Fruit fly (Drosophila melanogaster): ENCODE measurements around the gene mre11.
A peak's percentile ranks its signal among the peaks of the same experiment; 100 is the strongest.

Gene mre11

dm6 chr2L:11269632-11269965, 12.3 kb upstream of the mre11 start, which contains the start of gene cana (continued):
- TF ChIP-seq Bgb (GFP tag; IDR thresholded peaks at IDR 0.05; ENCODE audit: partially characterized antibody), result peak; percentile 40
- no peak for TF ChIP-seq toy (GFP tag; IDR thresholded peaks at IDR 0.05)
- TF ChIP-seq Ets65A (GFP tag), result no peak
- TF ChIP-seq CG4328 (GFP tag; optimal IDR thresholded peaks at IDR 0.05), result no peak
- TF ChIP-seq knrl (GFP tag; IDR thresholded peaks at IDR 0.05; ENCODE audit: partially characterized antibody), result peak; percentile 32; the same call in 1 of the 3 replicates
- TF ChIP-seq D19B (GFP tag; optimal IDR thresholded peaks at IDR 0.05), result no peak
- no peak for TF ChIP-seq CG43689 (GFP tag; IDR thresholded peaks at IDR 0.05)
- TF ChIP-seq Spps (tag; optimal IDR thresholded peaks at IDR 0.05), result no peak
- TF ChIP-seq CG10565 (GFP tag; optimal IDR thresholded peaks at IDR 0.05), result no peak

- TF ChIP-seq sqz (GFP tag; optimal IDR thresholded peaks at IDR 0.05) (no peak), ap (GFP tag; IDR thresholded peaks at IDR 0.05) (no peak), CG7271 (tag; optimal IDR thresholded peaks at IDR 0.05) (no peak), CG2129 (GFP tag; IDR thresholded peaks at IDR 0.05; ENCODE audit: partially characterized antibody) (no peak), sima (GFP tag; optimal IDR thresholded peaks at IDR 0.05) (no peak), Eip74EF (GFP tag; optimal IDR thresholded peaks at IDR 0.05) (peak in 1 of 2 experiments; percentile 52), CG8388 (GFP tag; optimal IDR thresholded peaks at IDR 0.05) (no peak), dan (GFP tag; IDR thresholded peaks at IDR 0.05) (no peak), Ptx1 (GFP tag; IDR thresholded peaks at IDR 0.05) (no peak), CG13296 (GFP tag; optimal IDR thresholded peaks at IDR 0.05) (peak; percentile 26), Atf6 (GFP tag; IDR thresholded peaks at IDR 0.05) (peak; percentile 13; the same call in 1 of the 2 replicates), HmgD (GFP tag; optimal IDR thresholded peaks at IDR 0.05) (no peak), CG11456 (GFP tag; IDR thresholded peaks at IDR 0.05) (no peak), nmo (GFP tag; optimal IDR thresholded peaks at IDR 0.05) (no peak), amos (GFP tag; IDR thresholded peaks at IDR 0.05; ENCODE audit: partially characterized antibody) (peak; percentile 24; the same call in 1 of the 2 replicates), mld (GFP tag; IDR thresholded peaks at IDR 0.05; ENCODE audit: partially characterized antibody) (0 out of 3 replicates have a peak, but pooled peaks have one; percentile 29), CG10147 (GFP tag; optimal IDR thresholded peaks at IDR 0.05) (no peak), pnt (GFP tag; optimal IDR thresholded peaks at IDR 0.05) (no peak), zf30C (GFP tag; optimal IDR thresholded peaks at IDR 0.05) (no peak), HLHmδ (GFP tag; optimal IDR thresholded peaks at IDR 0.05) (no peak), Xrp1 (GFP tag; IDR thresholded peaks at IDR 0.05) (no peak), yki (optimal IDR thresholded peaks at IDR 0.05) (no peak), CG15073 (GFP tag; optimal IDR thresholded peaks at IDR 0.05) (no peak), CG9797 (GFP tag; optimal IDR thresholded peaks at IDR 0.05) (no peak), E2f2 (GFP tag; IDR thresholded peaks at IDR 0.05) (peak; percentile 86), crp (GFP tag; optimal IDR thresholded peaks at IDR 0.05) (no peak), CG17186 (GFP tag; optimal IDR thresholded peaks at IDR 0.05) (no peak), CG43689 (GFP tag; IDR thresholded peaks at IDR 0.05) (no peak), dpn (GFP tag; optimal IDR thresholded peaks at IDR 0.05) (no peak), CG17802 (tag; optimal IDR thresholded peaks at IDR 0.05) (no peak), CG2712 (tag; optimal IDR thresholded peaks at IDR 0.05) (no peak), luna (GFP tag; optimal IDR thresholded peaks at IDR 0.05) (no peak), CG13287 (GFP tag; IDR thresholded peaks at IDR 0.05; ENCODE audit: partially characterized antibody) (peak; percentile 48), Vsx1 (GFP tag; optimal IDR thresholded peaks at IDR 0.05) (no peak), CG4854 (GFP tag; optimal IDR thresholded peaks at IDR 0.05) (no peak), Mrtf (GFP tag; IDR thresholded peaks at IDR 0.05) (no peak), Dad (GFP tag; optimal IDR thresholded peaks at IDR 0.05) (no peak), CG18011 (GFP tag; optimal IDR thresholded peaks at IDR 0.05) (no peak), sens-2 (GFP tag; IDR thresholded peaks at IDR 0.05) (no peak), CG31224 (GFP tag; IDR thresholded peaks at IDR 0.05) (no peak), CG18476 (GFP tag; optimal IDR thresholded peaks at IDR 0.05) (no peak)
Observed at dm6 chr2L:11271622-11272282, 10.1 kb upstream of the mre11 start.

Data from whole organism, embryonic.